Worm (Caenorhabditis elegans): Measurements from ENCODE around the gene pmp-3.
A peak's percentile ranks its signal among the peaks of the same experiment; 100 is the strongest.

Gene pmp-3

ce11 chrV:14660608-14661355 is 14.2 kb downstream of the pmp-3 start, which contains the start of gene srh-17:
Gene srh-17 (plus strand): TSS chrV:14661305.
- TF ChIP-seq him-1 (tag; optimal IDR thresholded peaks at IDR 0.05) (no peak), W03F9.2 (tag; optimal IDR thresholded peaks at IDR 0.05) (no peak), dao-5 (tag; optimal IDR thresholded peaks at IDR 0.05) (no peak)

ce11 chrV:14663006-14663405 is 16.5 kb downstream of the pmp-3 start, which contains the start of gene C47E8.9:
Gene C47E8.9 (plus strand): TSS chrV:14663306.
- TF ChIP-seq him-1 (tag; optimal IDR thresholded peaks at IDR 0.05) (no peak), W03F9.2 (tag; optimal IDR thresholded peaks at IDR 0.05) (no peak), dao-5 (tag; optimal IDR thresholded peaks at IDR 0.05) (no peak)

- TF ChIP-seq dao-5 (tag; optimal IDR thresholded peaks at IDR 0.05) (no peak), W03F9.2 (tag; optimal IDR thresholded peaks at IDR 0.05) (no peak), him-1 (tag; optimal IDR thresholded peaks at IDR 0.05) (no peak)
Measured at ce11 chrV:14665728-14666127, 19.2 kb downstream of the pmp-3 start, which contains the start of gene C47E8.1. Gene C47E8.1 (plus strand): TSS chrV:14666028.

- TF ChIP-seq W03F9.2 (tag; optimal IDR thresholded peaks at IDR 0.05) (no peak), dao-5 (tag; optimal IDR thresholded peaks at IDR 0.05) (no peak), him-1 (tag; optimal IDR thresholded peaks at IDR 0.05) (no peak)
Measured at ce11 chrV:14678298-14678697, 31.8 kb downstream of the pmp-3 start.

ce11 chrV:14680014-14680413 is 33.5 kb downstream of the pmp-3 start, which contains the start of gene C47E8.3:
Gene C47E8.3 (plus strand): TSS chrV:14680314.
- TF ChIP-seq him-1 (tag; optimal IDR thresholded peaks at IDR 0.05) (no peak), dao-5 (tag; optimal IDR thresholded peaks at IDR 0.05) (no peak), W03F9.2 (tag; optimal IDR thresholded peaks at IDR 0.05) (no peak)

ce11 chrV:14682870-14683269 is 36.3 kb downstream of the pmp-3 start:
- TF ChIP-seq W03F9.2 (tag; optimal IDR thresholded peaks at IDR 0.05) (no peak), dao-5 (tag; optimal IDR thresholded peaks at IDR 0.05) (no peak), him-1 (tag; optimal IDR thresholded peaks at IDR 0.05) (no peak)

- TF ChIP-seq W03F9.2 (tag; optimal IDR thresholded peaks at IDR 0.05) (no peak), dao-5 (tag; optimal IDR thresholded peaks at IDR 0.05) (no peak), him-1 (tag; optimal IDR thresholded peaks at IDR 0.05) (no peak)
Measured at ce11 chrV:14683291-14683690, 36.8 kb downstream of the pmp-3 start.

- TF ChIP-seq dao-5 (tag; optimal IDR thresholded peaks at IDR 0.05), result no peak
- no peak for TF ChIP-seq him-1 (tag; optimal IDR thresholded peaks at IDR 0.05)
- no peak for TF ChIP-seq W03F9.2 (tag; optimal IDR thresholded peaks at IDR 0.05)
Measured at ce11 chrV:14683926-14684325, 37.4 kb downstream of the pmp-3 start.

ce11 chrV:14684359-14685312 is 38.1 kb downstream of the pmp-3 start, which contains the start of gene hsp-90:
Gene hsp-90 (plus strand): TSS chrV:14684918.
- TF ChIP-seq dao-5 (tag; optimal IDR thresholded peaks at IDR 0.05) (no peak), W03F9.2 (tag; optimal IDR thresholded peaks at IDR 0.05) (no peak), him-1 (tag; optimal IDR thresholded peaks at IDR 0.05) (no peak)

- TF ChIP-seq W03F9.2 (tag; optimal IDR thresholded peaks at IDR 0.05) (peak; percentile 94), him-1 (tag; optimal IDR thresholded peaks at IDR 0.05) (peak; percentile 96), dao-5 (tag; optimal IDR thresholded peaks at IDR 0.05) (no peak)
Measured at ce11 chrV:14685435-14686058, 39.0 kb downstream of the pmp-3 start, which contains the start of gene C47E8.4. Gene C47E8.4 (minus strand): TSS chrV:14685485.

ce11 chrV:14686231-14687105 is 39.9 kb downstream of the pmp-3 start:
- TF ChIP-seq him-1 (tag; optimal IDR thresholded peaks at IDR 0.05) (no peak), W03F9.2 (tag; optimal IDR thresholded peaks at IDR 0.05) (no peak), dao-5 (tag; optimal IDR thresholded peaks at IDR 0.05) (no peak)

Data from whole organism, L4/young adult.